Fruit fly (Drosophila melanogaster) whole organism, embryonic: ENCODE data around the gene Tnpo-SR.

Source experiments
- Adf1 ChIP-seq: fragments of 200-800 bp; sonication (Bioruptor generic); IDR thresholded peaks from 2 replicates; pipeline ENCODE4 v1.3.6; 2022; ENCODE audit warnings: missing biosample characterization, missing genetic modification characterization
- B-H1 ChIP-seq: fragments of 200-800 bp; sonication (Bioruptor generic); IDR thresholded peaks from 3 replicates; pipeline ENCODE4 v1.3.6; 2022; ENCODE audit warnings: missing biosample characterization, missing genetic modification characterization
- B-H2 ChIP-seq: fragments of 200-800 bp; sonication (Bioruptor generic); optimal IDR thresholded peaks from 2 replicates; lab custom pipeline; 2018; ENCODE audit warnings: missing biosample characterization, mild to moderate bottlenecking, missing genetic modification characterization
- CG10431 ChIP-seq: fragments of 200-800 bp; sonication (Bioruptor generic); optimal IDR thresholded peaks from 3 replicates; lab custom pipeline; 2018; ENCODE audit warnings: missing biosample characterization, mild to moderate bottlenecking, missing genetic modification characterization
- CG11723 ChIP-seq: fragments of 200-800 bp; sonication (Bioruptor generic); optimal IDR thresholded peaks from 2 replicates; lab custom pipeline; 2017; ENCODE audit warnings: missing biosample characterization, mild to moderate bottlenecking, missing genetic modification characterization
- CG12236 ChIP-seq: fragments of 200-800 bp; sonication (Bioruptor generic); optimal IDR thresholded peaks from 2 replicates; lab custom pipeline; 2016; ENCODE audit warnings: missing biosample characterization, missing genetic modification characterization
- CG14014 ChIP-seq: fragments of 200-800 bp; sonication (Bioruptor generic); IDR thresholded peaks from 2 replicates; pipeline ENCODE4 v1.3.6; 2022; ENCODE audit warnings: missing biosample characterization, missing genetic modification characterization
- CG17359 ChIP-seq: fragments of 200-800 bp; sonication (Bioruptor generic); optimal IDR thresholded peaks from 3 replicates; lab custom pipeline; 2018; ENCODE audit warnings: missing biosample characterization, mild to moderate bottlenecking, missing genetic modification characterization, moderate library complexity
- CG2712 ChIP-seq: fragments of 200-800 bp; optimal IDR thresholded peaks from 3 replicates; lab custom pipeline; 2019; ENCODE audit warnings: missing biosample characterization, mild to moderate bottlenecking, missing genetic modification characterization, moderate library complexity
- CG33213 ChIP-seq: fragments of 200-800 bp; sonication (Bioruptor generic); optimal IDR thresholded peaks from 3 replicates; lab custom pipeline; 2016; ENCODE audit warnings: missing biosample characterization, missing genetic modification characterization
- CG34224 ChIP-seq: fragments of 200-800 bp; sonication (Bioruptor generic); IDR thresholded peaks from 3 replicates; pipeline ENCODE4 v1.3.6; 2022; ENCODE audit warnings: missing biosample characterization, missing genetic modification characterization; ENCODE audit not compliant: partially characterized antibody
- CG4360 ChIP-seq: fragments of 200-800 bp; sonication (Bioruptor generic); IDR thresholded peaks from 2 replicates; pipeline ENCODE4 v1.3.6; 2022; ENCODE audit warnings: missing biosample characterization, missing genetic modification characterization
- CG5245 ChIP-seq: fragments of 200-800 bp; sonication (Bioruptor generic); optimal IDR thresholded peaks from 3 replicates; lab custom pipeline; 2016; ENCODE audit warnings: missing biosample characterization, missing genetic modification characterization
- CG6689 ChIP-seq: fragments of 200-800 bp; sonication (Bioruptor generic); IDR thresholded peaks from 2 replicates; pipeline ENCODE4 v1.3.6; 2022; ENCODE audit warnings: missing biosample characterization, missing genetic modification characterization
- CG7987 ChIP-seq: fragments of 200-800 bp; sonication (Bioruptor generic); optimal IDR thresholded peaks from 2 replicates; lab custom pipeline; 2018; ENCODE audit warnings: missing biosample characterization, mild to moderate bottlenecking, missing genetic modification characterization, moderate library complexity
- Camta ChIP-seq: fragments of 200-800 bp; sonication (Bioruptor generic); optimal IDR thresholded peaks from 2 replicates; lab custom pipeline; 2016; ENCODE audit warnings: missing biosample characterization, missing genetic modification characterization
- Chrac-16 ChIP-seq: fragments of 200-800 bp; sonication (Bioruptor generic); optimal IDR thresholded peaks from 3 replicates; lab custom pipeline; 2016; ENCODE audit warnings: missing biosample characterization, missing genetic modification characterization
- D19B ChIP-seq: fragments of 200-800 bp; sonication (Bioruptor generic); optimal IDR thresholded peaks from 2 replicates; lab custom pipeline; 2017; ENCODE audit warnings: missing biosample characterization, mild to moderate bottlenecking, missing genetic modification characterization
- Doc3 ChIP-seq: fragments of 200-800 bp; sonication (Bioruptor generic); IDR thresholded peaks from 3 replicates; pipeline ENCODE4 v1.3.6; 2022; ENCODE audit warnings: missing biosample characterization, missing genetic modification characterization; ENCODE audit not compliant: partially characterized antibody
- Dp ChIP-seq: fragments of 200-800 bp; sonication (Bioruptor generic); optimal IDR thresholded peaks from 2 replicates; lab custom pipeline; 2018; ENCODE audit warnings: missing biosample characterization, mild to moderate bottlenecking, missing genetic modification characterization, moderate library complexity
- HLH4C ChIP-seq: fragments of 200-800 bp; sonication (Bioruptor generic); IDR thresholded peaks from 3 replicates; pipeline ENCODE4 v1.3.6; 2022; ENCODE audit warnings: missing biosample characterization, missing genetic modification characterization; ENCODE audit not compliant: partially characterized antibody
- Hand ChIP-seq: fragments of 200-800 bp; sonication (Bioruptor generic); optimal IDR thresholded peaks from 2 replicates; lab custom pipeline; 2017; ENCODE audit warnings: mild to moderate bottlenecking, missing biosample characterization, missing genetic modification reagents, missing genetic modification characterization
- HmgZ ChIP-seq: fragments of 200-800 bp; sonication (Bioruptor generic); optimal IDR thresholded peaks from 2 replicates; lab custom pipeline; 2018; ENCODE audit warnings: missing biosample characterization, mild to moderate bottlenecking, missing genetic modification characterization
- Hmr ChIP-seq: fragments of 200-800 bp; sonication (Bioruptor generic); optimal IDR thresholded peaks from 3 replicates; lab custom pipeline; 2017; ENCODE audit warnings: mild to moderate bottlenecking, missing biosample characterization, missing genetic modification reagents, missing genetic modification characterization
- Kr ChIP-seq: fragments of 200-800 bp; sonication (Bioruptor generic); optimal IDR thresholded peaks from 2 replicates; lab custom pipeline; 2017; ENCODE audit warnings: missing biosample characterization, mild to moderate bottlenecking, missing genetic modification characterization
- Lim3 ChIP-seq: fragments of 200-800 bp; sonication (Bioruptor generic); IDR thresholded peaks from 2 replicates; pipeline ENCODE4 v1.3.6; 2022; ENCODE audit warnings: missing biosample characterization, missing genetic modification characterization
- NC2β ChIP-seq: fragments of 200-800 bp; sonication (Bioruptor generic); optimal IDR thresholded peaks from 2 replicates; lab custom pipeline; 2016; ENCODE audit warnings: missing biosample characterization, missing genetic modification characterization
- Spps ChIP-seq: fragments of 200-800 bp; sonication (Bioruptor generic); optimal IDR thresholded peaks from 2 replicates; lab custom pipeline; 2018; ENCODE audit warnings: missing biosample characterization, mild to moderate bottlenecking, missing genetic modification characterization
- Ssrp ChIP-seq: fragments of 200-800 bp; sonication (Bioruptor generic); optimal IDR thresholded peaks from 2 replicates; lab custom pipeline; 2018; ENCODE audit warnings: missing biosample characterization, mild to moderate bottlenecking, missing genetic modification characterization, moderate library complexity
- Stat92E ChIP-seq, 3 experiments: fragments of >200 bp in 2 of 3; fragments of 200-800 bp in 1 of 3; sonication (Bioruptor generic) in 1 of 3; optimal IDR thresholded peaks; 2 replicates each; lab custom pipeline; 2017 to 2019; ENCODE audit warnings: missing biosample characterization in 3 of 3, missing genetic modification characterization in 3 of 3, mild to moderate bottlenecking in 1 of 3, moderate library complexity in 1 of 3
- ac ChIP-seq: fragments of 200-800 bp; sonication (Bioruptor generic); optimal IDR thresholded peaks from 3 replicates; lab custom pipeline; 2017; ENCODE audit warnings: missing biosample characterization, mild to moderate bottlenecking, missing genetic modification characterization
- bbx ChIP-seq: fragments of 200-800 bp; sonication (Bioruptor generic); IDR thresholded peaks from 2 replicates; pipeline ENCODE4 v1.3.6; 2022; ENCODE audit warnings: missing biosample characterization, missing genetic modification characterization; ENCODE audit not compliant: partially characterized antibody
- bsh ChIP-seq, 2 experiments: fragments of 200-800 bp; sonication (Bioruptor generic); optimal IDR thresholded peaks; 2 replicates each; lab custom pipeline; 2017 to 2018; ENCODE audit warnings: mild to moderate bottlenecking in 2 of 2, missing biosample characterization in 2 of 2, missing genetic modification characterization in 2 of 2, moderate library complexity in 1 of 2
- caup ChIP-seq: fragments of 200-800 bp; sonication (Bioruptor generic); optimal IDR thresholded peaks from 3 replicates; lab custom pipeline; 2017; ENCODE audit warnings: missing biosample characterization, mild to moderate bottlenecking, missing genetic modification characterization, moderate library complexity; ENCODE audit not compliant: severe bottlenecking
- gcm ChIP-seq: fragments of 200-800 bp; sonication (Bioruptor generic); optimal IDR thresholded peaks from 2 replicates; lab custom pipeline; 2019; ENCODE audit warnings: missing biosample characterization, mild to moderate bottlenecking, missing genetic modification characterization, moderate library complexity
- hb ChIP-seq: fragments of 200-800 bp; sonication (Bioruptor generic); IDR thresholded peaks from 3 replicates; pipeline ENCODE4 v1.3.6; 2022; ENCODE audit warnings: missing biosample characterization, missing genetic modification characterization; ENCODE audit not compliant: partially characterized antibody
- ken ChIP-seq: fragments of 200-800 bp; sonication (Bioruptor generic); IDR thresholded peaks from 3 replicates; pipeline ENCODE4 v1.3.6; 2022; ENCODE audit warnings: missing biosample characterization, missing genetic modification characterization
- lbe ChIP-seq: fragments of 200-800 bp; sonication (Bioruptor generic); optimal IDR thresholded peaks from 2 replicates; lab custom pipeline; 2016; ENCODE audit warnings: missing biosample characterization, mild to moderate bottlenecking, missing genetic modification characterization
- mld ChIP-seq: fragments of 200-800 bp; sonication (Bioruptor generic); IDR thresholded peaks from 3 replicates; pipeline ENCODE4 v1.3.6; 2022; ENCODE audit warnings: missing biosample characterization, missing genetic modification characterization; ENCODE audit not compliant: partially characterized antibody
- nom ChIP-seq: fragments of 200-800 bp; sonication (Bioruptor generic); optimal IDR thresholded peaks from 2 replicates; lab custom pipeline; 2017; ENCODE audit warnings: missing biosample characterization, missing genetic modification characterization, mild to moderate bottlenecking, moderate library complexity, missing genetic modification reagents
- pan ChIP-seq, 4 experiments: fragments of >200 bp in 3 of 4; fragments of 200-800 bp in 1 of 4; sonication (Bioruptor generic) in 1 of 4; optimal IDR thresholded peaks in 3 of 4; IDR thresholded peaks in 1 of 4; 2 replicates each; pipeline versions ENCODE4 v1.3.6 to Lab custom; 2017 to 2022; ENCODE audit warnings: missing biosample characterization in 2 of 4, missing genetic modification characterization in 2 of 4, mixed read lengths in 1 of 4
- row ChIP-seq: fragments of 200-800 bp; sonication (Bioruptor generic); IDR thresholded peaks from 3 replicates; pipeline ENCODE4 v1.3.6; 2022; ENCODE audit warnings: missing biosample characterization, missing genetic modification characterization
- stwl ChIP-seq: fragments of 200-800 bp; sonication (Bioruptor generic); optimal IDR thresholded peaks from 3 replicates; lab custom pipeline; 2018; ENCODE audit warnings: missing biosample characterization, mild to moderate bottlenecking, missing genetic modification characterization, moderate library complexity
- usp ChIP-seq: fragments of >200 bp; optimal IDR thresholded peaks from 2 replicates; lab custom pipeline; 2017; ENCODE audit warnings: missing biosample characterization, missing genetic modification characterization
- wdn ChIP-seq: fragments of 200-800 bp; sonication (Bioruptor generic); IDR thresholded peaks from 2 replicates; pipeline ENCODE4 v1.3.6; 2022; ENCODE audit warnings: missing biosample characterization, missing genetic modification characterization
- wor ChIP-seq: fragments of 200-800 bp; sonication (Bioruptor generic); IDR thresholded peaks from 2 replicates; pipeline ENCODE4 v1.3.6; 2022; ENCODE audit warnings: missing biosample characterization, missing genetic modification characterization
- zfh1 ChIP-seq: fragments of 200-800 bp; sonication (Bioruptor generic); IDR thresholded peaks from 3 replicates; pipeline ENCODE4 v1.3.6; 2022; ENCODE audit warnings: missing biosample characterization, missing genetic modification characterization

Tnpo-SR gene

dm6 chr2L:2754437-2755322 is 5.0 kb upstream of the Tnpo-SR start (continued):
- TF ChIP-seq Dp (GFP tag; lab: Kevin White, UChicago) (no peak), HmgZ (tag; lab: Kevin White, UChicago) (peak; percentile 69), pan (optimal IDR thresholded peaks at IDR 0.05; lab: Kevin White, UChicago) (no peak), pan (GFP tag; optimal IDR thresholded peaks at IDR 0.05 in 1 of 2, IDR thresholded peaks at IDR 0.05 in 1 of 2) (no peak), ac (GFP tag; lab: Kevin White, UChicago) (no peak), usp (GFP tag; lab: Kevin White, UChicago) (no peak), Spps (tag; lab: Kevin White, UChicago) (peak; percentile 63), hb (GFP tag; lab: Robert Waterston, UW) (no peak), B-H2 (GFP tag; lab: Kevin White, UChicago) (peak; percentile 65), Adf1 (GFP tag; lab: Robert Waterston, UW) (no peak), B-H1 (no peak), CG6689 (GFP tag; lab: Robert Waterston, UW) (no peak), CG10431 (GFP tag; lab: Kevin White, UChicago) (peak; percentile 89), D19B (GFP tag; lab: Kevin White, UChicago) (peak; percentile 80), CG34224 (GFP tag; lab: Robert Waterston, UW) (no peak), stwl (no peak), CG17359 (tag; lab: Kevin White, UChicago) (peak; percentile 88), Lim3 (GFP tag; lab: Robert Waterston, UW) (no peak), caup (peak; percentile 86), CG7987 (peak; percentile 75), Stat92E (GFP tag; optimal IDR thresholded peaks at IDR 0.05; lab: Kevin White, UChicago) (no peak), CG14014 (no peak), wdn (GFP tag; lab: Robert Waterston, UW) (no peak), Ssrp (tag; lab: Kevin White, UChicago) (peak; percentile 76), Hand (peak; percentile 82), Hmr (peak; percentile 86), CG33213 (GFP tag; lab: Kevin White, UChicago) (peak; percentile 64), nom (GFP tag; lab: Kevin White, UChicago) (peak; percentile 81), CG5245 (GFP tag; lab: Kevin White, UChicago) (peak; percentile 53), HLH4C (GFP tag; lab: Robert Waterston, UW) (no peak), NC2β (peak; percentile 28), CG2712 (peak; percentile 85), Camta (GFP tag; lab: Kevin White, UChicago) (peak; percentile 69), lbe (GFP tag; lab: Kevin White, UChicago) (no peak), Doc3 (GFP tag; lab: Robert Waterston, UW) (no peak), CG12236 (GFP tag; lab: Kevin White, UChicago) (peak; percentile 81), zfh1 (GFP tag; lab: Robert Waterston, UW) (no peak), CG4360 (GFP tag; lab: Robert Waterston, UW) (no peak), row (no peak), mld (GFP tag; lab: Robert Waterston, UW) (no peak), CG11723 (peak; percentile 82), bbx (no peak), ken (GFP tag; lab: Robert Waterston, UW) (no peak), Kr (GFP tag; lab: Kevin White, UChicago) (no peak), wor (GFP tag; lab: Robert Waterston, UW) (no peak), bsh (GFP tag; optimal IDR thresholded peaks at IDR 0.05; lab: Kevin White, UChicago) (peak; percentile 79 to 84), gcm (peak; percentile 75), Chrac-16 (GFP tag; lab: Kevin White, UChicago) (peak; percentile 10)
